Worm (Caenorhabditis elegans): Measurements from ENCODE around the gene F10A3.12.

F10A3.12 gene

ce11 chrV:16141071-16141470, 22.7 kb upstream of the F10A3.12 start, which contains the start of gene clc-32:
clc-32 (minus strand) TSS chrV:16141171.
- TF ChIP-seq mec-3 (tag; optimal IDR thresholded peaks at IDR 0.05; ENCODE audit: borderline replicate concordance), result no peak
- no peak for TF ChIP-seq ceh-2 (tag; optimal IDR thresholded peaks at IDR 0.05)
- TF ChIP-seq tbx-2 (tag; optimal IDR thresholded peaks at IDR 0.05), result no peak
- no peak for TF ChIP-seq nfya-1 (tag; optimal IDR thresholded peaks at IDR 0.05)
- no peak for TF ChIP-seq pqm-1 (tag; optimal IDR thresholded peaks at IDR 0.05)
- no peak for TF ChIP-seq F13H6.1 (tag; optimal IDR thresholded peaks at IDR 0.05)
- no peak for TF ChIP-seq ceh-24 (tag; optimal IDR thresholded peaks at IDR 0.05)
- no peak for TF ChIP-seq ceh-18 (tag; optimal IDR thresholded peaks at IDR 0.05)
- TF ChIP-seq che-1 (tag; optimal IDR thresholded peaks at IDR 0.05), result no peak
- no peak for TF ChIP-seq ceh-9 (tag; optimal IDR thresholded peaks at IDR 0.05)
- TF ChIP-seq pha-4 (tag; optimal IDR thresholded peaks at IDR 0.05), result no peak

ce11 chrV:16142371-16142770, 21.4 kb upstream of the F10A3.12 start, which contains the start of gene fbxa-18:
fbxa-18 (plus strand) TSS chrV:16142671.
- TF ChIP-seq ceh-34 (tag; optimal IDR thresholded peaks at IDR 0.05) (no peak), K02D7.2 (tag; optimal IDR thresholded peaks at IDR 0.05) (no peak), fkh-10 (GFP tag; optimal IDR thresholded peaks at IDR 0.05) (no peak), ceh-48 (tag; optimal IDR thresholded peaks at IDR 0.05) (no peak), hlh-15 (tag; optimal IDR thresholded peaks at IDR 0.05) (no peak)

- no peak for TF ChIP-seq tbx-2 (tag; optimal IDR thresholded peaks at IDR 0.05)
- TF ChIP-seq rnt-1 (tag; optimal IDR thresholded peaks at IDR 0.05), result no peak
- no peak for TF ChIP-seq eyg-1 (tag; optimal IDR thresholded peaks at IDR 0.05)
- no peak for TF ChIP-seq F13H6.1 (tag; optimal IDR thresholded peaks at IDR 0.05)
- no peak for TF ChIP-seq ceh-34 (tag; optimal IDR thresholded peaks at IDR 0.05)
- no peak for TF ChIP-seq K02D7.2 (tag; optimal IDR thresholded peaks at IDR 0.05)
- TF ChIP-seq unc-86 (tag; optimal IDR thresholded peaks at IDR 0.05), result no peak
- no peak for TF ChIP-seq sox-2 (GFP tag; IDR thresholded peaks at IDR 0.05)
- no peak for TF ChIP-seq ceh-31 (tag; optimal IDR thresholded peaks at IDR 0.05)
- TF ChIP-seq dmd-4 (tag; optimal IDR thresholded peaks at IDR 0.05; ENCODE audit: borderline replicate concordance), result no peak
These were observed 20.7 kb upstream of the F10A3.12 start, which contains the start of gene fbxa-88 for ce11 chrV:16143066-16143581. fbxa-88 (minus strand) TSS chrV:16143116.

ce11 chrV:16145009-16145408, 18.8 kb upstream of the F10A3.12 start:
- TF ChIP-seq nhr-11 (tag; optimal IDR thresholded peaks at IDR 0.05) (no peak), ceh-18 (tag; optimal IDR thresholded peaks at IDR 0.05) (no peak), ahr-1 (tag; optimal IDR thresholded peaks at IDR 0.05) (no peak), Y22D7AL.16 (tag; optimal IDR thresholded peaks at IDR 0.05) (no peak), K09A11.1 (tag; optimal IDR thresholded peaks at IDR 0.05; ENCODE audit: insufficient read depth) (no peak), gmeb-2 (tag; optimal IDR thresholded peaks at IDR 0.05) (no peak), lin-11 (tag; optimal IDR thresholded peaks at IDR 0.05) (no peak), tbx-7 (tag; optimal IDR thresholded peaks at IDR 0.05) (no peak), ceh-19 (GFP tag; optimal IDR thresholded peaks at IDR 0.05) (no peak), ceh-45 (GFP tag; IDR thresholded peaks at IDR 0.05) (no peak), odd-2 (tag; optimal IDR thresholded peaks at IDR 0.05) (no peak), C38D4.7 (GFP tag; optimal IDR thresholded peaks at IDR 0.05) (no peak)

- TF ChIP-seq ceh-2 (tag; optimal IDR thresholded peaks at IDR 0.05) (no peak), sox-4 (tag; optimal IDR thresholded peaks at IDR 0.05) (no peak), F13H6.1 (tag; optimal IDR thresholded peaks at IDR 0.05) (no peak), pat-9 (tag; optimal IDR thresholded peaks at IDR 0.05) (no peak), ceh-30 (tag; optimal IDR thresholded peaks at IDR 0.05) (no peak), odd-2 (tag; optimal IDR thresholded peaks at IDR 0.05) (no peak), ceh-48 (tag; optimal IDR thresholded peaks at IDR 0.05) (no peak), ceh-45 (GFP tag; IDR thresholded peaks at IDR 0.05) (no peak), C38D4.7 (GFP tag; optimal IDR thresholded peaks at IDR 0.05) (no peak)
These were observed 15.0 kb upstream of the F10A3.12 start, which contains the start of gene F10A3.4 for ce11 chrV:16148805-16149204. F10A3.4 (plus strand) TSS chrV:16149105.
